Fruit fly (Drosophila melanogaster): ENCODE data around the gene Cand1.

- TF ChIP-seq EcR (GFP tag; optimal IDR thresholded peaks at IDR 0.05) = no peak
- TF ChIP-seq psq (optimal IDR thresholded peaks at IDR 0.05) = no peak
- TF ChIP-seq CG8478 (optimal IDR thresholded peaks at IDR 0.05) = no peak
Observed at dm6 chr2L:10393467-10393866, 31.0 kb upstream of the Cand1 start.

Data from whole organism.